Fruit fly (Drosophila melanogaster) whole organism, wandering third instar larva: ENCODE data around the gene CG43057.

ENCODE experiments used
- Abd-B ChIP-seq: fragments of >200 bp; optimal IDR thresholded peaks from 2 replicates; lab custom pipeline; 2017; ENCODE audit warnings: missing biosample characterization, missing genetic modification characterization
- OdsH ChIP-seq: fragments of 200-800 bp; sonication (Bioruptor generic); optimal IDR thresholded peaks from 2 replicates; lab custom pipeline; 2016; ENCODE audit warnings: missing biosample characterization, mild to moderate bottlenecking, missing genetic modification characterization
- h ChIP-seq: fragments of 200-800 bp; sonication (Bioruptor generic); optimal IDR thresholded peaks from 3 replicates; lab custom pipeline; 2016; ENCODE audit warnings: missing biosample characterization, mild to moderate bottlenecking, missing genetic modification characterization
- pan ChIP-seq: fragments of >200 bp; optimal IDR thresholded peaks from 2 replicates; lab custom pipeline; 2017
- psq ChIP-seq: fragments of 200-800 bp; sonication (Bioruptor generic); optimal IDR thresholded peaks from 3 replicates; lab custom pipeline; 2017; ENCODE audit warnings: missing biosample characterization, mild to moderate bottlenecking, missing genetic modification characterization, moderate library complexity
- rgr ChIP-seq: fragments of 200-800 bp; sonication (Bioruptor generic); optimal IDR thresholded peaks from 3 replicates; lab custom pipeline; 2016; ENCODE audit warnings: missing biosample characterization, mild to moderate bottlenecking, missing genetic modification characterization
- tai ChIP-seq: sonication (Bioruptor generic); optimal IDR thresholded peaks from 2 replicates; lab custom pipeline; 2016; ENCODE audit warnings: missing biosample characterization, missing genetic modification characterization

DNA sequence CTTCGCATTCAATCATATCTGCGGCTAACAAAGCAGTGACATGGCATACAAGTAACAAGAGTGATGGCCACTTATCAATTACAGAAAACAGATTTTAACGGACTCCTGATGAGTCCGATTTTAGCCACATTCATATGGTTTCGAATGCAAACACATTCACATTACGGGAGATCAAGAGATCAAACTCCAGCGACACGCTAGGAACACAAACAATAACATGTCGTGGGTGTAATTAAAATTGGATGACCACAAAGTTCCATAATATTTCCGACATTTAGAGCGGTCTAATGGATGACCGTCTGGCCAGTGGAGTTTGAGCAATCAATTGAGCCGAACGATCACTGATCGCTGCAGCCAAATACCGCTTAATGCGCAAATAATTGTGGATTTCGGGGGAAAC, 1.6 kb downstream of the CG43057 start, which contains the start of gene CG14277:
- TF ChIP-seq Abd-B (GFP tag; lab: Kevin White, UChicago) (no peak), psq (GFP tag; lab: Kevin White, UChicago) (no peak), rgr (GFP tag; lab: Kevin White, UChicago) (no peak), h (GFP tag; lab: Kevin White, UChicago) (no peak), tai (GFP tag; lab: Kevin White, UChicago) (no peak), OdsH (no peak), pan (lab: Kevin White, UChicago) (no peak)
